Worm (Caenorhabditis elegans): ENCODE measurements around the gene W06H8.2.

The W06H8.2 gene

DNA sequence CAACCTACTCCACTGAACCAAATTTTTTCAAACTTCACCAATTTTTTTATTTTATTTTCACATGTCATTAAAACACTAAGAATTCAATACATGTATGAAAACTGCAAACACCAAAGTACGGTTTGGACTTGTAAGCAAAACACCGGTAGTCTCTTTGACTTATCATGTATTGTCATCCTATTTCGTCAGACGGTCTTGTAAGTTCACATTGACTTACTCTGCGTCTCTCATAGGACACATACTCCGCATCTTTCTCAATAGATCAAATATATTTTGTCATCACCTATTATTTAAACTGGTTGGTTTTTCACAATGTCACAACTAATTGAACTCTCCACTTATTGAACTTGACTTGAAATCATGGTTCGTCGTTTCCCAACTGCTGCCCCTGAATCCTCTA lies at the start of gene W06H8.2:
TSS of gene W06H8.2 (plus strand) at position 258 of the 400 bp plus-strand sequence.
- peak; percentile 33 for TF ChIP-seq sma-9 (GFP tag; optimal IDR thresholded peaks at IDR 0.05)
- no peak for TF ChIP-seq sma-9 (tag; optimal IDR thresholded peaks at IDR 0.05)
- no peak for TF ChIP-seq Y55F3AM.14 (GFP tag; optimal IDR thresholded peaks at IDR 0.05)
- TF ChIP-seq fos-1 (tag; optimal IDR thresholded peaks at IDR 0.05): peak; percentile 7
- no peak for TF ChIP-seq skn-1 (tag; optimal IDR thresholded peaks at IDR 0.05)
- no peak for TF ChIP-seq sem-4 (tag; optimal IDR thresholded peaks at IDR 0.05)

DNA sequence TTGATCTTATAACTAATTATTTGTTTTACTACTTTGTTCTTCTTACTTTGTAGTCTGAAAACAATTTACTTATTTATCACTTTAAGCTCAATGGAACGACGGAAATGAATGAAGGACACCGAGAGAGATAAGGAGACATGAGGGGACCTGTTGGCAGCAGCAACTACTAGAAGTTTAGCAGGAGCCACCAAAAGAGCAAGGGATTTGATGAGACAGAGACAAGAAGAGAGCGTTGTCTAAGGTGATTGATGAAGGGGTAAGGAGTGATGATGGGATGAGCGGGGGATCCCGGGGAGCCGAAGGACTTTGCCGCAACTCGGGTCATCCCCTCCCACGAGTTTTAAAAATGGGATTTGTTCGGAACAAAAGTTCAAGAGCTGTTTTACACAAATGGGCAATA lies 4.0 kb upstream of the W06H8.2 start, which contains the start of gene ttn-1:
TSS of gene ttn-1 (minus strand) at position 60 of the 400 bp plus-strand sequence.
- peak; percentile 21 for TF ChIP-seq sma-9 (GFP tag; optimal IDR thresholded peaks at IDR 0.05)
- no peak for TF ChIP-seq sma-9 (tag; optimal IDR thresholded peaks at IDR 0.05)
- no peak for TF ChIP-seq sma-3 (GFP tag; optimal IDR thresholded peaks at IDR 0.05)
- TF ChIP-seq nhr-129 (tag; optimal IDR thresholded peaks at IDR 0.05): peak; percentile 52

DNA sequence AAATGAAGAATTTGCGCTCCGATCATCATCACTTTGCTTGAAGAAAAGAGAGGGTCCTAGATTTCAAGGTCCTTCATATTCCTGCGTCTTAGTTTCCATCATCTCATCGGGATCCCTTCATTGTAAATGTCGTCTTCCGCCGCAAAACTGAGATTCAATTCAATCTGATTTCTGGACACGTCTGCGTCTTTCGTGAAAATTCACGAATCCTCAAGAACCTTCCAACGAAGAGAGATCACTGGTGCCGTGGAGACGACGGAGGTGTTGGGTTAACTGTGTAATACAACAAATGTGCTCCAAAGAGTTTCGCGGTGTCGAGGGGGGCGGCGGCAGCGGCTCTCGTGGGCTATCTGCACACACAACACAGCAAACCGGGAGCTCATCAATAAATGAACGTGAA lies 2.5 kb upstream of the W06H8.2 start:
- TF ChIP-seq F13H6.1 (tag; optimal IDR thresholded peaks at IDR 0.05) (peak; percentile 73), nhr-25 (tag; optimal IDR thresholded peaks at IDR 0.05) (no peak), lsy-2 (tag; optimal IDR thresholded peaks at IDR 0.05) (peak in 1 of 2 experiments; percentile 11), blmp-1 (tag; optimal IDR thresholded peaks at IDR 0.05; ENCODE audit: insufficient read depth) (no peak), elt-3 (tag; optimal IDR thresholded peaks at IDR 0.05) (no peak), nhr-11 (tag; optimal IDR thresholded peaks at IDR 0.05) (no peak), ama-1 (optimal IDR thresholded peaks at IDR 0.05) (no peak), lin-11 (tag; optimal IDR thresholded peaks at IDR 0.05) (no peak), sma-9 (GFP tag; optimal IDR thresholded peaks at IDR 0.05) (peak; percentile 32), sma-9 (tag; optimal IDR thresholded peaks at IDR 0.05) (no peak), fos-1 (tag; optimal IDR thresholded peaks at IDR 0.05) (no peak), unc-39 (tag; optimal IDR thresholded peaks at IDR 0.05) (no peak), elt-1 (tag; optimal IDR thresholded peaks at IDR 0.05) (no peak), nhr-129 (tag; optimal IDR thresholded peaks at IDR 0.05) (peak; percentile 67), ztf-4 (tag; optimal IDR thresholded peaks at IDR 0.05) (no peak), unc-55 (GFP tag; optimal IDR thresholded peaks at IDR 0.05) (no peak), nhr-10 (tag; optimal IDR thresholded peaks at IDR 0.05) (no peak), dmd-4 (tag; optimal IDR thresholded peaks at IDR 0.05) (no peak), nhr-6 (tag; optimal IDR thresholded peaks at IDR 0.05) (no peak), C34F6.9 (tag; optimal IDR thresholded peaks at IDR 0.05) (peak; percentile 23), ztf-1 (GFP tag; conservative IDR thresholded peaks at IDR 0.05) (no peak)

DNA sequence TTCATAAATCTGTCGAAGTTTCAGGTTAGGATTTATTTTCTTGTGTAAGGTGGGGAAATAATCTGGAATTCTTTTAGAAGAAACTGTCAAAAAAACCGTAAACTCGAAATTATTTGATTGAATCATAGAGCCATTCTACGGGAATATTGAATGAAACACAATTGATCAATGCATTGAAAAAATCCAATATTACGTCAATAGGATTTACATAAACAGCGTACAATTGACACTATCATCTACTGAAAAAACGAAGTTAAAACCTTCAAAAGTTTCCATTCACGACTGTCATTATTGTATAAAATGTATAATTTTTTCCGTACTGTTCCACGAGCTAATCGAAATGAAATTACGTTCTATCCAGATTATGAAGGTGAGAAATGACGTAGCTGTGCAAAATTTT lies 2.0 kb downstream of the W06H8.2 start, which contains the start of gene rme-1:
TSS of gene rme-1 (plus strand) at position 301 of the 400 bp plus-strand sequence.
- TF ChIP-seq elt-3 (tag; optimal IDR thresholded peaks at IDR 0.05) (no peak), nhr-77 (tag; optimal IDR thresholded peaks at IDR 0.05) (no peak), nhr-11 (tag; optimal IDR thresholded peaks at IDR 0.05) (no peak), sma-9 (GFP tag; optimal IDR thresholded peaks at IDR 0.05) (no peak), sma-9 (tag; optimal IDR thresholded peaks at IDR 0.05) (no peak), egl-27 (tag; optimal IDR thresholded peaks at IDR 0.05) (no peak), nhr-237 (tag; optimal IDR thresholded peaks at IDR 0.05) (no peak), R02D3.7 (tag; optimal IDR thresholded peaks at IDR 0.05) (no peak), sma-3 (GFP tag; optimal IDR thresholded peaks at IDR 0.05) (no peak), mdl-1 (tag; optimal IDR thresholded peaks at IDR 0.05) (no peak), blmp-1 (tag; optimal IDR thresholded peaks at IDR 0.05; ENCODE audit: insufficient read depth) (no peak), mab-5 (tag; optimal IDR thresholded peaks at IDR 0.05) (no peak), snpc-4 (tag; optimal IDR thresholded peaks at IDR 0.05) (no peak), zag-1 (tag; optimal IDR thresholded peaks at IDR 0.05) (no peak)

DNA sequence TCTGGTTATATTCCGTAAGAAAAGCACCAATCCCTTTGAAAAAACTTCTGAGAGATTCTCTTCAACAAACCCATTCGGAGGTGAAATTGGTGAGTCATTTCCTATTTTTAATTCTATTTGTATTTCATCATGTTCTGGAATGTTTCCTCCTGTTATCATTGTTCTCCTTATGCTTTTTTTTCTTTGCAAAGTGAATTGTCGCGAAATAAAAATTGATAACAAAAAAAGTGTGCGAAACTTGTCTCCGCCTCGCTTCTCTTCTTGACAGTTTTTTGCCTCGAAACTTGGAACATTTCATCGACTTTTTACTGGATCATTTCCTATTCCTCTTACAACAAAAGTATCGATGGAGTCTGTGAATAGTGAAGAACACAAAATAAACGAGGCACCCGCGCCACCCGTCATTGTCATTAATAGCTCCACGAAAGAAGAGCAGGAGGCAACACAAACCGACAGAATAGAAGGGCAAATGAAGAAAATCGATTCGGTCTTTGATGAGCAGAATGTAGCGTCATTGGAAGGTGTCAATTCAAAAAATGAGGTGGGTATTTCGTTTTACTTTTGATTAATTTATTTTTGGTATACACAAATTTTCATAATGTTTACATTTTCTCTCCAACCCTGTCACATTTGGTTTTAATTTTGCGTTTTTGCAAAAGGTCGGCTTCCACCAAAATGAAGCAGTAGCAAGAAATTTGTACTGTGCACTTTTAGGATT lies 3.5 kb downstream of the W06H8.2 start:
- peak; percentile 93 for TF ChIP-seq fos-1 (tag; optimal IDR thresholded peaks at IDR 0.05)
- no peak for TF ChIP-seq unc-55 (GFP tag; optimal IDR thresholded peaks at IDR 0.05)

All from whole organism, L2 larva.